Fruit fly (Drosophila melanogaster): ENCODE data around the gene GABA-B-R3.

DNA sequence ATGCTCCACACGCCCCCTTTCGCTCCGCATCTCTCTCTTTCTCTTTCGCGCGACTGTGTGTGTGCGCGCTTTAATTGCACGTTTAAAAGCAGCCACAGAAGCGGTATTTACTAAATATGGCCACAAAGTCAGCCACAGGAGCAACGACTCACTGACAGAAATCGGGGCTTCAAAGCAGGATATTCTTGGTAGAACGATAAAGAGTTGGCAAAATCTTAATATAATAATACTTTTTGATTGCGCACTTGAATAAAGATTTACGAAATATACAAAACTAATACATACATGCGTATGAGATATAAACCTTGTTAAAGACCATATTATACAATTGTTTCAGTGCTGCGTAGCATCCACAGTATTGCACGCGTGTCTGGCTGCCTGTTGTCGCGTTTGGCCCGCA, 49.0 kb upstream of the GABA-B-R3 start:
- no peak for TF ChIP-seq Mio (GFP tag; optimal IDR thresholded peaks at IDR 0.05)
- no peak for TF ChIP-seq pan (optimal IDR thresholded peaks at IDR 0.05)
- peak; percentile 42 for TF ChIP-seq HLH106 (tag; optimal IDR thresholded peaks at IDR 0.05)
- no peak for TF ChIP-seq lola (GFP tag; optimal IDR thresholded peaks at IDR 0.05)
- no peak for TF ChIP-seq Hr83 (GFP tag; optimal IDR thresholded peaks at IDR 0.05; ENCODE audit: poor library complexity, severe bottlenecking)
- TF ChIP-seq br (GFP tag; optimal IDR thresholded peaks at IDR 0.05): peak; percentile 62
- TF ChIP-seq psq (GFP tag; optimal IDR thresholded peaks at IDR 0.05): peak; percentile 36
- TF ChIP-seq Abd-B (GFP tag; optimal IDR thresholded peaks at IDR 0.05): no peak
- TF ChIP-seq CrebA (GFP tag; optimal IDR thresholded peaks at IDR 0.05; ENCODE audit: borderline replicate concordance): no peak
- TF ChIP-seq GATAd (GFP tag; optimal IDR thresholded peaks at IDR 0.05): no peak
- TF ChIP-seq dl (GFP tag; optimal IDR thresholded peaks at IDR 0.05; ENCODE audit: insufficient read depth in 1 of 2, partially characterized antibody in 2 of 2): no peak
- TF ChIP-seq usp (GFP tag; optimal IDR thresholded peaks at IDR 0.05): no peak
- peak; percentile 61 for TF ChIP-seq h (GFP tag; optimal IDR thresholded peaks at IDR 0.05)
- TF ChIP-seq Hnf4 (GFP tag; optimal IDR thresholded peaks at IDR 0.05): peak; percentile 37
